Fruit fly (Drosophila melanogaster): ENCODE results near the gene Mulk.

Gene Mulk

DNA sequence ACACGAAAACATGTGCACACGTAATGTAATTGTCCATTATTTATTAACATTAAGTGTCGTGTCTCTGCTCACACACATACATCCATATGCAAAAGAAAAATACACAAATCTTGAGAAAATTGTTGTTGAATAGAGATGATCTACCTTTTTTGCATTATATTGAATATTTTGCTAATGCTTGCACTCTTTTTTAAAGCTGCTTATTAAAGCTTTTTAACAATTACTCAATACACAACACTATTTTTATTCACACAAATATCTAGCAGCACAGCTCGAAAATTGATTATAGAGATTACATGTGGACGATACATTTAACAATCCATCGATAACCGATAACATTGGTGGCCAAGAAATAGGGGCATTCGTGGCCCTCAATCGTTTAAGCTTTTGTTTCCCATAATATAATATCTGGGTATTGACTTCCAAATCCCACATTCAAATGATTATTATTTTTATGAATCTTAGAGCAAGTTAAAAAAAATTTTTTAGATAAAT, 22.3 kb downstream of the Mulk start, which contains the start of gene Ufd4:
TSS of gene Ufd4 (minus strand) at position 300 of the 495 bp plus-strand sequence.
- no peak for TF ChIP-seq EcR (GFP tag; optimal IDR thresholded peaks at IDR 0.05)
- no peak for TF ChIP-seq usp (GFP tag; optimal IDR thresholded peaks at IDR 0.05)

- no peak for TF ChIP-seq Dll (optimal IDR thresholded peaks at IDR 0.05)
These were observed 25.2 kb downstream of the Mulk start, which contains the start of gene Hand for dm6 chr2L:10294798-10295669. Gene Hand (minus strand): TSS chr2L:10295385.

dm6 chr2L:10298306-10298705, 28.5 kb downstream of the Mulk start:
- no peak for TF ChIP-seq Dll (optimal IDR thresholded peaks at IDR 0.05)
- no peak for TF ChIP-seq CG8478 (optimal IDR thresholded peaks at IDR 0.05)
- TF ChIP-seq usp (GFP tag; optimal IDR thresholded peaks at IDR 0.05) = no peak

DNA sequence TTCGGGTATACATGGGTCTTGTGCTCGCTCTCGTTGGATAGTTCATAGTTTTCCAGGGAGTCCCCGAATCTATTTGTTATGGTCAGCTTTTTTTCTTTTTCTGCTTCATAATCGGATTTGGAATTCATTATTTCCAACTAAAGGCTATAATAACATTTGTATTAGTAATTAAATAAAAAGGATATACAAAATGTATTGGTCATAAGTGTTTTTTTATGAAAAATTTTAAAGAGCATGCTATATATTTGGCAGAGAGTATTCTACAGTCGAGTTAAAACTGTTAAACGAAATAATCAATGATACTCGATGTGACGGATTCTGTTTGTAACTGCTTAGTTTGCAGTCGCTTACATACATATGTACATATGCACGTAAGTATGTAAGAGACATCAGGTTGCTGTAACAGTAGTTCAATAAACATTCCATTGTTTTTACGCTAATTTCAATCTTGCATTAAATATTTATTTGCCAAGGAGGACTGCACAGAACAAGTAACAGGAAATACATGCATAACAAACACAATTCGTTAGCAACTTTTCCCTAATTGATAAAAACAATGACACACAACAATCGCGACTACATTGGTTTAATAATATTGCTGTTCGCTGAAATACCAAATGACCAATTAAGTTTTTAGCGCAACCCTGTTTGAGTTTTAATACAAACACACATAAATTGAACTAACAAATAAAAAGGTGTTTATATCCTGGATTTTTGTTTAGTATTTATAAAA, 29.4 kb downstream of the Mulk start:
- TF ChIP-seq usp (GFP tag; optimal IDR thresholded peaks at IDR 0.05) = no peak
- TF ChIP-seq CG8478 (optimal IDR thresholded peaks at IDR 0.05) = no peak
- TF ChIP-seq psq (optimal IDR thresholded peaks at IDR 0.05) = no peak
- no peak for TF ChIP-seq EcR (GFP tag; optimal IDR thresholded peaks at IDR 0.05)
- no peak for TF ChIP-seq Dll (optimal IDR thresholded peaks at IDR 0.05)
- no peak for TF ChIP-seq pan (optimal IDR thresholded peaks at IDR 0.05)

- TF ChIP-seq EcR (GFP tag; optimal IDR thresholded peaks at IDR 0.05) (no peak), pan (optimal IDR thresholded peaks at IDR 0.05) (no peak), CG8478 (optimal IDR thresholded peaks at IDR 0.05) (no peak), Dll (optimal IDR thresholded peaks at IDR 0.05) (no peak), psq (optimal IDR thresholded peaks at IDR 0.05) (no peak), usp (GFP tag; optimal IDR thresholded peaks at IDR 0.05) (no peak)
These were observed 29.9 kb downstream of the Mulk start, which contains the start of gene CYLD for dm6 chr2L:10299810-10300147. Gene CYLD (minus strand): TSS chr2L:10299847.

DNA sequence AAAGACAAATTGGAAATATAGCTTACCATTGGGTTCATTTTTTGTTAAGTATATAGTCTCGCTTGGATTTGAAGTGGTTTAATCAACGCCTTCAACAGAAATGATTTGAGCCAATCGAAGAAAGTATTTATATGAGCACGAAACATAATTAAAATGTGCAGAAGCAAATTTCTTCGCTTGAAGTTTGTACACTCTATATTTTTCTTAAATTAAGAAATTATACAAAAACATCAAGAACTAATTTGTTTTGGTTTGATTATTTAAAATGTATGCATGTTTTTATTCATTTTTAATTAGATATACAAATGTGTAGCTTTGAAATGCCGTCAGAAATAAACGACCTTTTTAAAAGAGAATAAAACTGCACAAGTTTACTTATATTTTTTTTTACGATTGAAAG, 32.1 kb downstream of the Mulk start, which contains the start of gene CG13138:
TSS of gene CG13138 (minus strand) at position 101 of the 400 bp plus-strand sequence.
- no peak for TF ChIP-seq EcR (GFP tag; optimal IDR thresholded peaks at IDR 0.05)
- no peak for TF ChIP-seq CG8478 (optimal IDR thresholded peaks at IDR 0.05)
- TF ChIP-seq Dll (optimal IDR thresholded peaks at IDR 0.05) = no peak
- no peak for TF ChIP-seq psq (optimal IDR thresholded peaks at IDR 0.05)
- no peak for TF ChIP-seq usp (GFP tag; optimal IDR thresholded peaks at IDR 0.05)
- no peak for TF ChIP-seq pan (optimal IDR thresholded peaks at IDR 0.05)

- TF ChIP-seq psq (optimal IDR thresholded peaks at IDR 0.05) = no peak
- TF ChIP-seq EcR (GFP tag; optimal IDR thresholded peaks at IDR 0.05) = no peak
- no peak for TF ChIP-seq usp (GFP tag; optimal IDR thresholded peaks at IDR 0.05)
- TF ChIP-seq Dll (optimal IDR thresholded peaks at IDR 0.05) = no peak
- no peak for TF ChIP-seq CG8478 (optimal IDR thresholded peaks at IDR 0.05)
- no peak for TF ChIP-seq pan (optimal IDR thresholded peaks at IDR 0.05)
These were observed 33.9 kb downstream of the Mulk start, which contains the start of gene nmd for dm6 chr2L:10303786-10304185. Gene nmd (minus strand): TSS chr2L:10303947.

- no peak for TF ChIP-seq pan (optimal IDR thresholded peaks at IDR 0.05)
- TF ChIP-seq EcR (GFP tag; optimal IDR thresholded peaks at IDR 0.05) = no peak
- TF ChIP-seq psq (optimal IDR thresholded peaks at IDR 0.05) = no peak
- no peak for TF ChIP-seq usp (GFP tag; optimal IDR thresholded peaks at IDR 0.05)
- no peak for TF ChIP-seq CG8478 (optimal IDR thresholded peaks at IDR 0.05)
- no peak for TF ChIP-seq Dll (optimal IDR thresholded peaks at IDR 0.05)
These were observed 35.8 kb downstream of the Mulk start for dm6 chr2L:10305538-10306147.

dm6 chr2L:10306518-10307260, 36.8 kb downstream of the Mulk start, which contains the start of the genes CG5390 and CG4968:
Gene CG5390 (minus strand): TSS chr2L:10306594.
Gene CG4968 (plus strand): TSS chr2L:10306922.
- TF ChIP-seq psq (optimal IDR thresholded peaks at IDR 0.05) (no peak), CG8478 (optimal IDR thresholded peaks at IDR 0.05) (no peak), EcR (GFP tag; optimal IDR thresholded peaks at IDR 0.05) (no peak)

- no peak for TF ChIP-seq CG8478 (optimal IDR thresholded peaks at IDR 0.05)
These were observed 40.9 kb downstream of the Mulk start, which contains the start of gene Cdk5alpha for dm6 chr2L:10310614-10311382. Gene Cdk5alpha (minus strand): TSS chr2L:10310956.

- TF ChIP-seq CG8478 (optimal IDR thresholded peaks at IDR 0.05) (no peak), psq (optimal IDR thresholded peaks at IDR 0.05) (no peak)
These were observed 42.0 kb downstream of the Mulk start for dm6 chr2L:10311822-10312221.

Measured in whole organism.